Worm (Caenorhabditis elegans) whole organism, young adult: Measurements from ENCODE around the gene D1044.4.

Source experiments
- B0261.1 ChIP-seq: sonication (generic microtip); optimal IDR thresholded peaks from 2 replicates; lab custom pipeline; 2016; ENCODE audit warnings: mild to moderate bottlenecking, missing genetic modification characterization, moderate library complexity, missing compliant biosample characterization
- F33H1.4 ChIP-seq: fragments of 200-800 bp; sonication (Bioruptor generic); IDR thresholded peaks from 2 replicates; pipeline ENCODE4 v1.3.6; 2022; ENCODE audit warnings: missing genetic modification reagents, missing genetic modification characterization, missing compliant biosample characterization
- F39B2.1 ChIP-seq: fragments of 200-800 bp; sonication (Bioruptor generic); IDR thresholded peaks from 2 replicates; pipeline ENCODE4 v1.3.6; 2022; ENCODE audit warnings: missing genetic modification reagents, missing genetic modification characterization, missing compliant biosample characterization
- F49E8.2 ChIP-seq: sonication (generic microtip); optimal IDR thresholded peaks from 3 replicates; lab custom pipeline; 2017; ENCODE audit warnings: missing genetic modification characterization, mild to moderate bottlenecking, missing compliant biosample characterization, antibody characterized with exemption, moderate library complexity; ENCODE audit not compliant: insufficient read depth
- Y53G8AR.9 ChIP-seq: fragments of 200-800 bp; sonication (Bioruptor generic); conservative IDR thresholded peaks from 2 replicates; pipeline ENCODE4 v1.3.6; 2022; ENCODE audit warnings: missing genetic modification reagents, missing genetic modification characterization, missing compliant biosample characterization
- Y56A3A.18 ChIP-seq: fragments of 200-800 bp; sonication (Bioruptor generic); IDR thresholded peaks from 2 replicates; pipeline ENCODE4 v1.3.6; 2022; ENCODE audit warnings: missing genetic modification reagents, missing genetic modification characterization, missing compliant biosample characterization
- Y79H2A.3 ChIP-seq: fragments of 200-800 bp; sonication (Bioruptor generic); conservative IDR thresholded peaks from 2 replicates; pipeline ENCODE4 v1.3.6; 2022; ENCODE audit warnings: missing genetic modification reagents, missing genetic modification characterization, missing compliant biosample characterization
- ZK185.1 ChIP-seq: sonication (generic microtip); optimal IDR thresholded peaks from 2 replicates; lab custom pipeline; 2016; ENCODE audit warnings: mild to moderate bottlenecking, missing genetic modification characterization, missing compliant biosample characterization; ENCODE audit not compliant: poor library complexity, severe bottlenecking
- aptf-3 ChIP-seq: fragments of 200-800 bp; sonication (Bioruptor generic); IDR thresholded peaks from 2 replicates; pipeline ENCODE4 v1.3.6; 2022; ENCODE audit warnings: missing genetic modification characterization, missing compliant biosample characterization
- efl-1 ChIP-seq: fragments of 150-350 bp; optimal IDR thresholded peaks from 2 replicates; lab custom pipeline; 2014; ENCODE audit warnings: missing biosample characterization, missing genetic modification reagents, missing genetic modification characterization
- egrh-3 ChIP-seq: fragments of 200-800 bp; sonication (Bioruptor generic); IDR thresholded peaks from 2 replicates; pipeline ENCODE4 v1.3.6; 2022; ENCODE audit warnings: missing genetic modification reagents, missing genetic modification characterization, missing compliant biosample characterization
- ets-4 ChIP-seq: fragments of 200-800 bp; sonication (Bioruptor generic); optimal IDR thresholded peaks from 2 replicates; lab custom pipeline; 2018; ENCODE audit warnings: mild to moderate bottlenecking, missing genetic modification characterization, missing compliant biosample characterization
- fkh-3 ChIP-seq: sonication (generic microtip); optimal IDR thresholded peaks from 2 replicates; lab custom pipeline; 2016; ENCODE audit warnings: mild to moderate bottlenecking, missing genetic modification characterization, missing compliant biosample characterization
- hlh-12 ChIP-seq: sonication (generic microtip); optimal IDR thresholded peaks from 2 replicates; lab custom pipeline; 2016; ENCODE audit warnings: missing genetic modification characterization, missing compliant biosample characterization
- hrde-1 ChIP-seq: sonication (generic microtip); optimal IDR thresholded peaks from 2 replicates; lab custom pipeline; 2016; ENCODE audit warnings: missing genetic modification characterization, mild to moderate bottlenecking, missing compliant biosample characterization, moderate library complexity, missing genotype, missing genetic modification reagents, borderline replicate concordance
- hsf-1 ChIP-seq: fragments of 200-800 bp; sonication (Bioruptor generic); IDR thresholded peaks from 2 replicates; pipeline ENCODE4 v1.3.6; 2022; ENCODE audit warnings: missing genetic modification reagents, missing genetic modification characterization, missing compliant biosample characterization
- lin-54 ChIP-seq: fragments of 200-800 bp; sonication (Bioruptor generic); optimal IDR thresholded peaks from 2 replicates; lab custom pipeline; 2018; ENCODE audit warnings: mild to moderate bottlenecking, missing genetic modification characterization, missing compliant biosample characterization
- lsl-1 ChIP-seq: fragments of 200-800 bp; sonication (Bioruptor generic); optimal IDR thresholded peaks from 2 replicates; lab custom pipeline; 2018; ENCODE audit warnings: mild to moderate bottlenecking, missing genetic modification characterization, moderate library complexity, missing compliant biosample characterization
- lsy-27 ChIP-seq: sonication (generic microtip); optimal IDR thresholded peaks from 2 replicates; lab custom pipeline; 2017; ENCODE audit warnings: missing genetic modification characterization, mild to moderate bottlenecking, missing compliant biosample characterization, antibody characterized with exemption, missing genotype, borderline replicate concordance; ENCODE audit not compliant: insufficient read depth
- madf-6 ChIP-seq: fragments of 200-800 bp; sonication (Bioruptor generic); IDR thresholded peaks from 2 replicates; pipeline ENCODE4 v1.3.6; 2022; ENCODE audit warnings: missing genetic modification reagents, missing genetic modification characterization, missing compliant biosample characterization
- madf-8 ChIP-seq: fragments of 200-800 bp; sonication (Bioruptor generic); conservative IDR thresholded peaks from 2 replicates; pipeline ENCODE4 v1.3.6; 2022; ENCODE audit warnings: missing genetic modification reagents, missing genetic modification characterization, missing compliant biosample characterization
- mcd-1 ChIP-seq: fragments of 200-800 bp; sonication (Bioruptor generic); IDR thresholded peaks from 2 replicates; pipeline ENCODE4 v1.3.6; 2022; ENCODE audit warnings: missing genetic modification reagents, missing genetic modification characterization, missing compliant biosample characterization
- mel-28 ChIP-seq: sonication (generic microtip); optimal IDR thresholded peaks from 2 replicates; lab custom pipeline; 2016; ENCODE audit warnings: borderline replicate concordance, mild to moderate bottlenecking, missing genetic modification characterization, missing compliant biosample characterization
- mxl-1 ChIP-seq: sonication (generic microtip); optimal IDR thresholded peaks from 2 replicates; lab custom pipeline; 2016; ENCODE audit warnings: missing genetic modification characterization, missing compliant biosample characterization
- nfya-2 ChIP-seq: fragments of 200-800 bp; sonication (Bioruptor generic); IDR thresholded peaks from 2 replicates; pipeline ENCODE4 v1.3.6; 2022; ENCODE audit warnings: missing genetic modification reagents, missing genetic modification characterization, missing compliant biosample characterization
- nhr-120 ChIP-seq: fragments of 200-800 bp; sonication (Bioruptor generic); IDR thresholded peaks from 2 replicates; pipeline ENCODE4 v1.3.6; 2022; ENCODE audit warnings: missing genetic modification characterization, missing compliant biosample characterization
- pbrm-1 ChIP-seq: fragments of 200-800 bp; sonication (Bioruptor generic); IDR thresholded peaks from 2 replicates; pipeline ENCODE4 v1.3.6; 2022; ENCODE audit warnings: missing genetic modification reagents, missing genetic modification characterization, missing compliant biosample characterization
- pha-4 ChIP-seq: fragments of 150-350 bp; sonication (generic microtip); optimal IDR thresholded peaks from 2 replicates; lab custom pipeline; 2014; ENCODE audit warnings: missing biosample characterization, missing genetic modification reagents, missing genetic modification characterization
- rec-8 ChIP-seq, 2 experiments: sonication (generic microtip); optimal IDR thresholded peaks; 2 replicates each; lab custom pipeline; 2016; ENCODE audit warnings: mild to moderate bottlenecking in 2 of 2, missing genetic modification characterization in 2 of 2, missing genetic modification reagents in 2 of 2, missing genotype in 2 of 2, missing biosample characterization in 1 of 2, missing compliant biosample characterization in 1 of 2, moderate library complexity in 1 of 2
- sptf-2 ChIP-seq: fragments of 200-800 bp; sonication (Bioruptor generic); optimal IDR thresholded peaks from 2 replicates; lab custom pipeline; 2018; ENCODE audit warnings: mild to moderate bottlenecking, missing genetic modification characterization, missing compliant biosample characterization
- tbx-9 ChIP-seq: sonication (generic microtip); optimal IDR thresholded peaks from 2 replicates; lab custom pipeline; 2016; ENCODE audit warnings: borderline replicate concordance, missing genetic modification characterization, inconsistent platforms, missing compliant biosample characterization
- xnd-1 ChIP-seq: sonication (generic microtip); optimal IDR thresholded peaks from 2 replicates; lab custom pipeline; 2016; ENCODE audit warnings: missing genotype, missing genetic modification reagents, missing genetic modification characterization, missing compliant biosample characterization
- zfh-2 ChIP-seq: fragments of 200-800 bp; sonication (Bioruptor generic); conservative IDR thresholded peaks from 2 replicates; pipeline ENCODE4 v1.3.6; 2022; ENCODE audit warnings: missing genetic modification reagents, missing genetic modification characterization, missing compliant biosample characterization
- zim-3 ChIP-seq: sonication (generic microtip); optimal IDR thresholded peaks from 2 replicates; lab custom pipeline; 2017; ENCODE audit warnings: mild to moderate bottlenecking, missing genetic modification characterization, moderate library complexity, missing compliant biosample characterization
- ztf-18 ChIP-seq: sonication (generic microtip); optimal IDR thresholded peaks from 2 replicates; lab custom pipeline; 2016; ENCODE audit warnings: missing genotype, mild to moderate bottlenecking, missing genetic modification characterization, missing compliant biosample characterization
- ztf-25 ChIP-seq: fragments of 200-800 bp; sonication (Bioruptor generic); IDR thresholded peaks from 2 replicates; pipeline ENCODE4 v1.3.6; 2022; ENCODE audit warnings: missing genetic modification reagents, missing genetic modification characterization, missing compliant biosample characterization
- ztf-28 ChIP-seq: fragments of 200-800 bp; sonication (Bioruptor generic); IDR thresholded peaks from 2 replicates; pipeline ENCODE4 v1.3.6; 2022; ENCODE audit warnings: missing genetic modification reagents, missing genetic modification characterization, missing compliant biosample characterization
- ztf-3 ChIP-seq: fragments of 200-800 bp; sonication (Bioruptor generic); optimal IDR thresholded peaks from 2 replicates; lab custom pipeline; 2018; ENCODE audit warnings: mild to moderate bottlenecking, missing genetic modification characterization, missing compliant biosample characterization

The D1044.4 gene

ce11 chrIII:5486345-5486744, 35.5 kb downstream of the D1044.4 start (continued):
- no peak for TF ChIP-seq ets-4 (GFP tag; lab: Kevin White, UChicago)
- no peak for TF ChIP-seq ztf-3 (GFP tag; lab: Kevin White, UChicago)
- no peak for TF ChIP-seq mxl-1 (tag; lab: Kevin White, UChicago)
- no peak for TF ChIP-seq lin-54 (GFP tag; lab: Kevin White, UChicago)

DNA sequence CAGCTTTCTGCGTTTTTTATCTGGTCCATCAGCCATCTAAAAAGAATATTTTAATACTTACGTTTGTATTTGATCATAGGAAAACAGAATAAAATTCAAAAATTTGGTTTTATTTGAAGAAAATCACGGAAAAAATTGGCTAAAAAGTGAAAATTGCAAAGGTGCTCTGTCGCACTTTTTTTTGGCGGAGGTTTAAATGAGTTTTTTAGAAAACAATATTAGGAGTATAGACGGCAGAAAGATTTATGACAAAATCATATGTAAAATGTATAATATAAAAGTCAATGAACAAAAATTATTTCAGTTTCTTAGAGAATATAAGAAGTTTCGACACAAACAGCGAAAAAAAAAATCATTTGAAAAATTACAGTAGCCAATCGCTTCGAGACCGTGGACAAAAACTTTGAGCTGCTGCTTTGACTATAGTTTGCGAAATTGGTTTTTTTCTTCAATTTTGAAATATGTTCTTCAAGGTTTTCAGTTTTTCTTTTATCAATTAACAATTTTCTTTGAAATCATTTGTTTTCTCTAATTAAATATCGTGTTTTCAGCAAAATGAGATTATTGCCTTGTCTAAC, 38.0 kb downstream of the D1044.4 start, which contains the start of the genes R02F2.7 and R02F2.4:
Gene R02F2.7 (minus strand): TSS at position 36 of the 578 bp plus-strand sequence.
Gene R02F2.4 (plus strand): TSS at position 552 of the 578 bp plus-strand sequence.
- TF ChIP-seq B0261.1 (tag; lab: Kevin White, UChicago) (no peak), zim-3 (no peak), fkh-3 (tag; lab: Kevin White, UChicago) (no peak), ztf-28 (GFP tag; lab: Robert Waterston, UW) (no peak), Y56A3A.18 (GFP tag; lab: Robert Waterston, UW) (no peak), lin-54 (GFP tag; lab: Kevin White, UChicago) (peak; percentile 74), lsl-1 (GFP tag; lab: Kevin White, UChicago) (peak; percentile 92), sptf-2 (no peak), nfya-2 (no peak), pbrm-1 (GFP tag; lab: Robert Waterston, UW) (no peak), rec-8 (tag; optimal IDR thresholded peaks at IDR 0.05; lab: Kevin White, UChicago) (no peak), madf-6 (peak; percentile 78), xnd-1 (tag; lab: Kevin White, UChicago) (peak; percentile 74), F33H1.4 (GFP tag; lab: Robert Waterston, UW) (peak; percentile 82), madf-8 (0 out of 2 replicates have a peak, but pooled peaks have one; percentile 25), efl-1 (GFP tag; lab: Kevin White, UChicago) (peak; percentile 54), ztf-25 (GFP tag; lab: Robert Waterston, UW) (no peak), ztf-18 (no peak), pha-4 (no peak), tbx-9 (tag; lab: Kevin White, UChicago) (no peak), F49E8.2 (peak; percentile 21), Y53G8AR.9 (GFP tag; lab: Robert Waterston, UW) (no peak), hsf-1 (no peak), egrh-3 (GFP tag; lab: Robert Waterston, UW) (no peak), mcd-1 (GFP tag; lab: Robert Waterston, UW) (peak; percentile 53; the same call in 1 of the 2 replicates), hlh-12 (tag; lab: Kevin White, UChicago) (no peak)

DNA sequence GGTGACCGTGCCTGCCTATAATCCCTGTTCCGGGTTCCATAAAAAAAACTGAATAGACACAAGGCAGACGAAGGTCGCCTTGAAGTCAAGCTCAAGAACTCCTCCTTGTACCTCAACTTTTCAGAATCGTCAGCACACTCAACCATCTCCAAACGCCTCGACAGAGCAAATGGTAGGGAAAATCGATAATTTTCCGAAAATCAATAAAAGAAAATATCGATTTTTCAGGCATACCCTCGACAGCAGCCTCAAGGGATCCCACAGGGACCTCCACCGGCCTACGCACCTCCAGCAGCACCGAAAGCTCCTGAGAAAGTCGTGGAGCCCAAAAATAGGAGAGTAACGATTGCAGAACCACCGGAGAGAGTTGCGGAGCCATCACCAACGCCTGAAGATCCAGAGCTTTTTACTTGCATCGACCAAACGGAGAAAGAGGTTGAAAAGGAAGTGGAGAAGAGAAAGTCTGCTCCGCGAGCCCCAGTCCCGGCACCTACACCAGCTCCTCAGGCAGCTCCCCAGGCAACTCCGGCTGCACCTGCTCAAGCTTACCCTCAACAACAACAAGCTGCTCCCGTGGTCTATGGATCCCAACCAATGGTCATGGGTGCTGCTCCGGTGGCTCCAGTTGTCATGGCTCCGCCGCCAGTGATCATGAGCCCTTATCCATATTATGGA, 42.2 kb downstream of the D1044.4 start:
- TF ChIP-seq hrde-1 (tag; lab: Kevin White, UChicago) (peak; percentile 18), B0261.1 (tag; lab: Kevin White, UChicago) (no peak), zfh-2 (GFP tag; lab: Robert Waterston, UW) (peak; percentile 86), lsy-27 (no peak), F39B2.1 (GFP tag; lab: Robert Waterston, UW) (no peak), mcd-1 (GFP tag; lab: Robert Waterston, UW) (0 out of 2 replicates have a peak, but pooled peaks have one; percentile 13), nhr-120 (GFP tag; lab: Robert Waterston, UW) (0 out of 2 replicates have a peak, but pooled peaks have one; percentile 55), aptf-3 (GFP tag; lab: Robert Waterston, UW) (no peak), egrh-3 (GFP tag; lab: Robert Waterston, UW) (peak; percentile 71; the same call in 1 of the 2 replicates), Y79H2A.3 (GFP tag; lab: Robert Waterston, UW) (no peak), Y53G8AR.9 (GFP tag; lab: Robert Waterston, UW) (0 out of 2 replicates have a peak, but pooled peaks have one; percentile 26), ZK185.1 (tag; lab: Kevin White, UChicago) (no peak), mel-28 (tag; lab: Kevin White, UChicago) (no peak), ztf-3 (GFP tag; lab: Kevin White, UChicago) (no peak)
- TF ChIP-seq, all 124 proteins: peak for 6
